Fruit fly (Drosophila melanogaster): Measurements from ENCODE around the gene wol.

Gene wol

dm6 chr2L:8319858-8320525 lies 17.2 kb upstream of the wol start, which contains the start of the genes mtsh and strat (continued):
- TF ChIP-seq Hr3 (GFP tag; optimal IDR thresholded peaks at IDR 0.05) = no peak
- TF ChIP-seq Neu2 (GFP tag; optimal IDR thresholded peaks at IDR 0.05; ENCODE audit: borderline replicate concordance) = no peak
- TF ChIP-seq nerfin-1 (tag; optimal IDR thresholded peaks at IDR 0.05) = peak; percentile 56
- peak; percentile 61 for TF ChIP-seq CG13775 (GFP tag; optimal IDR thresholded peaks at IDR 0.05)
- TF ChIP-seq schlank (tag; optimal IDR thresholded peaks at IDR 0.05) = peak; percentile 38
- peak; percentile 89 for TF ChIP-seq ci (GFP tag; IDR thresholded peaks at IDR 0.05)
- peak; percentile 56 for TF ChIP-seq sima (GFP tag; optimal IDR thresholded peaks at IDR 0.05)
- no peak for TF ChIP-seq CG13894 (tag; optimal IDR thresholded peaks at IDR 0.05)
- peak; percentile 40 for TF ChIP-seq ind (GFP tag; optimal IDR thresholded peaks at IDR 0.05)
- TF ChIP-seq gfzf (GFP tag; optimal IDR thresholded peaks at IDR 0.05) = peak; percentile 50
- peak; percentile 19 for TF ChIP-seq dmrt11E (tag; optimal IDR thresholded peaks at IDR 0.05)
- peak; percentile 21 for TF ChIP-seq twi (tag; optimal IDR thresholded peaks at IDR 0.05)
- TF ChIP-seq ems (GFP tag; optimal IDR thresholded peaks at IDR 0.05) = peak; percentile 46
- TF ChIP-seq CG12155 (GFP tag; optimal IDR thresholded peaks at IDR 0.05) = peak; percentile 42
- TF ChIP-seq CG14860 (GFP tag; IDR thresholded peaks at IDR 0.05; ENCODE audit: partially characterized antibody) = peak; percentile 61; the same call in 2 of the 3 replicates
- TF ChIP-seq al (GFP tag; IDR thresholded peaks at IDR 0.05) = no peak
- TF ChIP-seq CG10654 (GFP tag; optimal IDR thresholded peaks at IDR 0.05) = peak; percentile 40
- peak in 1 of 2 experiments; percentile 39 for TF ChIP-seq bsh (GFP tag; optimal IDR thresholded peaks at IDR 0.05)
- TF ChIP-seq cad (GFP tag; optimal IDR thresholded peaks at IDR 0.05) = no peak
- TF ChIP-seq CG4730 (GFP tag; IDR thresholded peaks at IDR 0.05) = no peak
- peak; percentile 84 for TF ChIP-seq CG7987 (GFP tag; optimal IDR thresholded peaks at IDR 0.05)
- TF ChIP-seq pita (GFP tag; optimal IDR thresholded peaks at IDR 0.05) = no peak
- peak; percentile 56 for TF ChIP-seq CG12391 (tag; optimal IDR thresholded peaks at IDR 0.05)
- TF ChIP-seq CG10366 (GFP tag; IDR thresholded peaks at IDR 0.05) = peak; percentile 18; the same call in 1 of the 2 replicates
- no peak for TF ChIP-seq Adf1 (GFP tag; IDR thresholded peaks at IDR 0.05)
- TF ChIP-seq Mes4 (GFP tag; optimal IDR thresholded peaks at IDR 0.05) = peak; percentile 6
- peak; percentile 76 for TF ChIP-seq CG3281 (GFP tag; optimal IDR thresholded peaks at IDR 0.05)
- peak; percentile 49 for TF ChIP-seq CG4707 (GFP tag; optimal IDR thresholded peaks at IDR 0.05)
- peak; percentile 55 for TF ChIP-seq dm (GFP tag; optimal IDR thresholded peaks at IDR 0.05)
- peak; percentile 34 for TF ChIP-seq CG12299 (tag; optimal IDR thresholded peaks at IDR 0.05)
- TF ChIP-seq Fer2 (tag; optimal IDR thresholded peaks at IDR 0.05) = peak; percentile 31
- TF ChIP-seq D19A (tag; optimal IDR thresholded peaks at IDR 0.05) = no peak
- TF ChIP-seq E2f1 (GFP tag; IDR thresholded peaks at IDR 0.05) = 0 out of 2 replicates have a peak, but pooled peaks have one; percentile 24
- TF ChIP-seq Ets97D (GFP tag; optimal IDR thresholded peaks at IDR 0.05) = peak; percentile 98
- TF ChIP-seq CG12219 (GFP tag; optimal IDR thresholded peaks at IDR 0.05) = peak; percentile 52
- TF ChIP-seq Gug (GFP tag; IDR thresholded peaks at IDR 0.05) = no peak
- TF ChIP-seq Sox100B (GFP tag; optimal IDR thresholded peaks at IDR 0.05) = peak; percentile 62
- TF ChIP-seq CG7963 (GFP tag; IDR thresholded peaks at IDR 0.05; ENCODE audit: partially characterized antibody) = peak; percentile 79
- TF ChIP-seq CG10431 (GFP tag; optimal IDR thresholded peaks at IDR 0.05) = no peak
- TF ChIP-seq Awh (GFP tag; IDR thresholded peaks at IDR 0.05) = peak; percentile 44; the same call in 1 of the 2 replicates
- peak; percentile 59 for TF ChIP-seq Six4 (GFP tag; optimal IDR thresholded peaks at IDR 0.05)
- no peak for TF ChIP-seq fd96Cb (tag; optimal IDR thresholded peaks at IDR 0.05)
- peak in 1 of 2 experiments; percentile 12 for TF ChIP-seq tll (GFP tag; optimal IDR thresholded peaks at IDR 0.05)
- TF ChIP-seq MTF-1 (GFP tag; optimal IDR thresholded peaks at IDR 0.05; ENCODE audit: borderline replicate concordance) = peak; percentile 85
- peak; percentile 8 for TF ChIP-seq ash1 (GFP tag; optimal IDR thresholded peaks at IDR 0.05)
- TF ChIP-seq pros (GFP tag; optimal IDR thresholded peaks at IDR 0.05) = no peak
- no peak for TF ChIP-seq CG7357 (GFP tag; IDR thresholded peaks at IDR 0.05)
- peak; percentile 42; the same call in 1 of the 2 replicates for TF ChIP-seq CG31224 (GFP tag; IDR thresholded peaks at IDR 0.05)
- peak; percentile 70 for TF ChIP-seq phol (tag; optimal IDR thresholded peaks at IDR 0.05)
